Worm (Caenorhabditis elegans) whole organism, late embryonic: ENCODE results near the gene T20D3.14.

Experiments used
- C08G9.2 ChIP-seq: sonication (generic microtip); optimal IDR thresholded peaks from 2 replicates; lab custom pipeline; 2016; ENCODE audit warnings: mild to moderate bottlenecking, missing genetic modification characterization, moderate library complexity, missing compliant biosample characterization
- C38D4.7 ChIP-seq: fragments of 200-800 bp; sonication (Bioruptor generic); optimal IDR thresholded peaks from 2 replicates; lab custom pipeline; 2018; ENCODE audit warnings: mild to moderate bottlenecking, missing genetic modification characterization, moderate library complexity, missing compliant biosample characterization
- K02D7.2 ChIP-seq: sonication (generic microtip); optimal IDR thresholded peaks from 2 replicates; lab custom pipeline; 2017; ENCODE audit warnings: mild to moderate bottlenecking, missing genetic modification characterization, missing compliant biosample characterization
- ama-1 ChIP-seq: fragments of 150-350 bp; optimal IDR thresholded peaks from 2 replicates; lab custom pipeline; 2014
- ceh-14 ChIP-seq: sonication (generic microtip); optimal IDR thresholded peaks from 2 replicates; lab custom pipeline; 2016; ENCODE audit warnings: missing genotype, missing genetic modification characterization, missing compliant biosample characterization
- ceh-18 ChIP-seq: sonication (generic microtip); optimal IDR thresholded peaks from 2 replicates; lab custom pipeline; 2016; ENCODE audit warnings: missing genetic modification characterization, missing compliant biosample characterization
- ceh-19 ChIP-seq: fragments of 200-800 bp; sonication (Bioruptor generic); optimal IDR thresholded peaks from 2 replicates; lab custom pipeline; 2018; ENCODE audit warnings: mild to moderate bottlenecking, missing genetic modification characterization, missing compliant biosample characterization
- ceh-24 ChIP-seq: sonication (generic microtip); optimal IDR thresholded peaks from 2 replicates; lab custom pipeline; 2016; ENCODE audit warnings: mild to moderate bottlenecking, missing genetic modification characterization, missing compliant biosample characterization
- ceh-30 ChIP-seq: fragments of 150-350 bp; optimal IDR thresholded peaks from 2 replicates; lab custom pipeline; 2014; ENCODE audit warnings: missing biosample characterization, missing genetic modification characterization
- ceh-34 ChIP-seq: sonication (generic microtip); optimal IDR thresholded peaks from 2 replicates; lab custom pipeline; 2016; ENCODE audit warnings: mild to moderate bottlenecking, missing genetic modification characterization, missing compliant biosample characterization
- ceh-45 ChIP-seq: fragments of 200-800 bp; sonication (Bioruptor generic); IDR thresholded peaks from 2 replicates; pipeline ENCODE4 v1.3.6; 2022; ENCODE audit warnings: missing genetic modification reagents, missing genetic modification characterization, missing compliant biosample characterization
- ceh-6 ChIP-seq: fragments of 200-800 bp; sonication (Bioruptor generic); optimal IDR thresholded peaks from 2 replicates; lab custom pipeline; 2018; ENCODE audit warnings: mild to moderate bottlenecking, missing genetic modification characterization, missing compliant biosample characterization
- ceh-9 ChIP-seq: sonication (generic microtip); optimal IDR thresholded peaks from 2 replicates; lab custom pipeline; 2016; ENCODE audit warnings: mild to moderate bottlenecking, missing genetic modification characterization, inconsistent platforms, missing compliant biosample characterization
- dmd-4 ChIP-seq: sonication (generic microtip); optimal IDR thresholded peaks from 2 replicates; lab custom pipeline; 2016; ENCODE audit warnings: borderline replicate concordance, missing genetic modification characterization, missing compliant biosample characterization
- dve-1 ChIP-seq: sonication (generic microtip); optimal IDR thresholded peaks from 2 replicates; lab custom pipeline; 2017; ENCODE audit warnings: antibody characterized with exemption, mild to moderate bottlenecking, missing genetic modification characterization, missing compliant biosample characterization
- elt-4 ChIP-seq: sonication (generic microtip); optimal IDR thresholded peaks from 2 replicates; lab custom pipeline; 2016; ENCODE audit warnings: missing genetic modification characterization, missing compliant biosample characterization
- eyg-1 ChIP-seq: sonication (generic microtip); optimal IDR thresholded peaks from 2 replicates; lab custom pipeline; 2016; ENCODE audit warnings: missing genotype, missing genetic modification characterization, missing compliant biosample characterization
- fkh-6 ChIP-seq: sonication (generic microtip); optimal IDR thresholded peaks from 2 replicates; lab custom pipeline; 2016; ENCODE audit warnings: missing genetic modification characterization, missing compliant biosample characterization
- gmeb-2 ChIP-seq: sonication (generic microtip); optimal IDR thresholded peaks from 2 replicates; lab custom pipeline; 2016; ENCODE audit warnings: missing genetic modification characterization, inconsistent platforms, missing compliant biosample characterization
- hlh-13 ChIP-seq: fragments of 200-800 bp; sonication (Bioruptor generic); optimal IDR thresholded peaks from 2 replicates; lab custom pipeline; 2018; ENCODE audit warnings: mild to moderate bottlenecking, missing genetic modification characterization, missing compliant biosample characterization
- hlh-15 ChIP-seq: sonication (generic microtip); optimal IDR thresholded peaks from 2 replicates; lab custom pipeline; 2016; ENCODE audit warnings: missing genetic modification characterization, missing compliant biosample characterization
- hlh-30 ChIP-seq: sonication (generic microtip); optimal IDR thresholded peaks from 2 replicates; lab custom pipeline; 2017; ENCODE audit warnings: antibody characterized with exemption, missing genetic modification characterization, missing compliant biosample characterization; ENCODE audit not compliant: insufficient read depth
- hlh-6 ChIP-seq: sonication (generic microtip); optimal IDR thresholded peaks from 2 replicates; lab custom pipeline; 2016; ENCODE audit warnings: missing genotype, missing genetic modification characterization, missing compliant biosample characterization
- hlh-8 ChIP-seq: sonication (generic microtip); optimal IDR thresholded peaks from 2 replicates; lab custom pipeline; 2016; ENCODE audit warnings: missing genotype, missing genetic modification characterization, missing compliant biosample characterization
- lim-6 ChIP-seq: sonication (generic microtip); optimal IDR thresholded peaks from 2 replicates; lab custom pipeline; 2016; ENCODE audit warnings: missing genetic modification characterization, missing compliant biosample characterization
- nfya-1 ChIP-seq: sonication (generic microtip); optimal IDR thresholded peaks from 2 replicates; lab custom pipeline; 2017; ENCODE audit warnings: missing genetic modification characterization, mild to moderate bottlenecking, missing compliant biosample characterization, antibody characterized with exemption, moderate library complexity
- nhr-232 ChIP-seq: sonication (generic microtip); optimal IDR thresholded peaks from 2 replicates; lab custom pipeline; 2016; ENCODE audit warnings: missing genetic modification characterization, missing compliant biosample characterization
- npax-4 ChIP-seq: sonication (generic microtip); optimal IDR thresholded peaks from 2 replicates; lab custom pipeline; 2016; ENCODE audit warnings: missing genetic modification characterization, missing compliant biosample characterization
- odd-2 ChIP-seq: sonication (generic microtip); optimal IDR thresholded peaks from 2 replicates; lab custom pipeline; 2017; ENCODE audit warnings: antibody characterized with exemption, mild to moderate bottlenecking, missing genetic modification characterization, missing compliant biosample characterization
- pat-9 ChIP-seq: fragments of 200-800 bp; sonication (Bioruptor generic); optimal IDR thresholded peaks from 2 replicates; lab custom pipeline; 2018; ENCODE audit warnings: mild to moderate bottlenecking, missing genetic modification characterization, moderate library complexity, missing compliant biosample characterization
- pha-2 ChIP-seq: sonication (generic microtip); optimal IDR thresholded peaks from 2 replicates; lab custom pipeline; 2017; ENCODE audit warnings: mild to moderate bottlenecking, missing genetic modification characterization, missing compliant biosample characterization
- pha-4 ChIP-seq: fragments of 150-350 bp; optimal IDR thresholded peaks from 2 replicates; lab custom pipeline; 2018; ENCODE audit warnings: missing biosample characterization, missing genetic modification reagents, missing genetic modification characterization
- sdc-2 ChIP-seq: sonication (generic microtip); optimal IDR thresholded peaks from 2 replicates; lab custom pipeline; 2016; ENCODE audit warnings: missing genotype, missing genetic modification characterization, missing compliant biosample characterization
- sox-2 ChIP-seq: fragments of 200-800 bp; sonication (Bioruptor generic); IDR thresholded peaks from 2 replicates; pipeline ENCODE4 v1.3.6; 2022; ENCODE audit warnings: missing genetic modification reagents, missing genetic modification characterization, missing compliant biosample characterization
- sox-4 ChIP-seq: sonication (generic microtip); optimal IDR thresholded peaks from 2 replicates; lab custom pipeline; 2017; ENCODE audit warnings: mild to moderate bottlenecking, missing genetic modification characterization, inconsistent platforms, missing compliant biosample characterization
- tbx-2 ChIP-seq: sonication (generic microtip); optimal IDR thresholded peaks from 2 replicates; lab custom pipeline; 2016; ENCODE audit warnings: missing genetic modification characterization, missing compliant biosample characterization
- tbx-7 ChIP-seq: sonication (generic microtip); optimal IDR thresholded peaks from 2 replicates; lab custom pipeline; 2016; ENCODE audit warnings: missing genotype, missing genetic modification characterization, missing compliant biosample characterization
- ttx-3 ChIP-seq: sonication (generic microtip); optimal IDR thresholded peaks from 2 replicates; lab custom pipeline; 2016; ENCODE audit warnings: missing genetic modification reagents, missing genetic modification characterization, missing compliant biosample characterization
- unc-3 ChIP-seq, 2 experiments: fragments of 200-800 bp in 1 of 2; sonication (Bioruptor generic) in 1 of 2; sonication (generic microtip) in 1 of 2; conservative IDR thresholded peaks in 1 of 2; optimal IDR thresholded peaks in 1 of 2; 2 replicates each; pipeline versions ENCODE4 v1.3.6 to Lab custom; 2016 to 2022; ENCODE audit warnings: missing compliant biosample characterization in 2 of 2, missing genetic modification characterization in 2 of 2, missing genetic modification reagents in 1 of 2
- unc-42 ChIP-seq: sonication (generic microtip); optimal IDR thresholded peaks from 2 replicates; lab custom pipeline; 2016; ENCODE audit warnings: missing genotype, missing genetic modification characterization, missing compliant biosample characterization
- unc-55 ChIP-seq: sonication (generic microtip); optimal IDR thresholded peaks from 2 replicates; lab custom pipeline; 2017; ENCODE audit warnings: missing biosample characterization, missing genetic modification reagents, missing genetic modification characterization
- unc-86 ChIP-seq: sonication (generic microtip); optimal IDR thresholded peaks from 2 replicates; lab custom pipeline; 2016; ENCODE audit warnings: missing genetic modification characterization, missing compliant biosample characterization

Gene T20D3.14

ce11 chrIV:9316068-9316681 lies 19.5 kb downstream of the T20D3.14 start, which contains the start of the genes F49C12.9 and rpn-7 (continued):
- TF ChIP-seq fkh-6 (tag; lab: Kevin White, UChicago) = peak; percentile 65
- peak; percentile 28 for TF ChIP-seq eyg-1 (tag; lab: Kevin White, UChicago)
- no peak for TF ChIP-seq ceh-24 (tag; lab: Kevin White, UChicago)
- peak; percentile 31 for TF ChIP-seq odd-2 (tag; lab: Kevin White, UChicago)
- peak; percentile 61 for TF ChIP-seq C38D4.7 (GFP tag; lab: Kevin White, UChicago)
- TF ChIP-seq nfya-1 (tag; lab: Kevin White, UChicago) = peak; percentile 64
- peak; percentile 51 for TF ChIP-seq hlh-6 (tag; lab: Kevin White, UChicago)
- peak; percentile 73 for TF ChIP-seq ttx-3 (tag; lab: Kevin White, UChicago)
- TF ChIP-seq unc-3 (GFP tag; conservative IDR thresholded peaks at IDR 0.05; lab: Robert Waterston, UW) = no peak
- TF ChIP-seq unc-3 (tag; optimal IDR thresholded peaks at IDR 0.05; lab: Kevin White, UChicago) = peak; percentile 62
- peak; percentile 64 for TF ChIP-seq ceh-6
- TF ChIP-seq tbx-7 (tag; lab: Kevin White, UChicago) = no peak
- TF ChIP-seq elt-4 (tag; lab: Kevin White, UChicago) = no peak
- no peak for TF ChIP-seq dmd-4 (tag; lab: Kevin White, UChicago)
- TF ChIP-seq pha-4 (tag; lab: Kevin White, UChicago) = no peak
- TF ChIP-seq unc-55 (GFP tag; lab: Kevin White, UChicago) = no peak
- peak; percentile 68 for TF ChIP-seq ceh-34 (tag; lab: Kevin White, UChicago)
- TF ChIP-seq lim-6 (tag; lab: Kevin White, UChicago) = peak; percentile 19
- TF ChIP-seq hlh-13 (GFP tag; lab: Kevin White, UChicago) = no peak
- no peak for TF ChIP-seq ama-1
- peak; percentile 79 for TF ChIP-seq tbx-2
- peak; percentile 72 for TF ChIP-seq nhr-232 (tag; lab: Kevin White, UChicago)
- peak; percentile 42 for TF ChIP-seq pha-2
- no peak for TF ChIP-seq sox-4 (tag; lab: Kevin White, UChicago)
- 0 out of 2 replicates have a peak, but pooled peaks have one; percentile 42 for TF ChIP-seq ceh-45
- TF ChIP-seq npax-4 (tag; lab: Kevin White, UChicago) = peak; percentile 5
- TF ChIP-seq sox-2 = peak; percentile 72
- peak; percentile 55 for TF ChIP-seq unc-86
- peak; percentile 73 for TF ChIP-seq ceh-14 (tag; lab: Kevin White, UChicago)
- TF ChIP-seq sdc-2 (tag; lab: Kevin White, UChicago) = no peak
- TF ChIP-seq ceh-30 (tag; lab: Kevin White, UChicago) = no peak
- no peak for TF ChIP-seq ceh-9
- no peak for TF ChIP-seq gmeb-2
- peak; percentile 65 for TF ChIP-seq unc-42 (tag; lab: Kevin White, UChicago)
- TF ChIP-seq hlh-30 = no peak
- TF ChIP-seq K02D7.2 (tag; lab: Kevin White, UChicago) = peak; percentile 9
- TF ChIP-seq C08G9.2 (tag; lab: Kevin White, UChicago) = peak; percentile 23
- peak; percentile 59 for TF ChIP-seq hlh-15 (tag; lab: Kevin White, UChicago)
- peak; percentile 34 for TF ChIP-seq ceh-18 (tag; lab: Kevin White, UChicago)
- no peak for TF ChIP-seq dve-1 (tag; lab: Kevin White, UChicago)
- TF ChIP-seq hlh-8 = no peak
- TF ChIP-seq ceh-19 = peak; percentile 60
- TF ChIP-seq pat-9 (tag; lab: Kevin White, UChicago) = peak; percentile 64
